Fruit fly (Drosophila melanogaster): ENCODE results near the gene Grip163.

Gene Grip163

DNA sequence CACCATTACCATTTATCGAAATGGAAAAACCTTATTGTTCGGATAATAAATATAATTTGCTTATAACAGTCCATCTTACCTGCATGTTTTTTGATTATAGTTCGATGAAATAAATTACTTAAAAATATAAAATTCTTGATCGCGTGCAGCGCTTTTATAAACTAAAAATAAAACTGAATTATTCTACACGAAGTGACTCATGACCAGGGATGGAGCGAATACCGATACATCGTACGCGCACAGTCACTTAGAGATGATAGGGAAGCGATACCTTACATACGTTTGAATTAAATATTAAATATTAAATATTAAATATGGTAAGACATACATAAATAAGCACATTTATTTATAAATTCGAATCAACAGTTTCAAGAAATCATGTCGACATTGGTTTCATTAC is 5.0 kb downstream of the Grip163 start, which contains the start of gene viaf (continued):
- TF ChIP-seq bowl (GFP tag; IDR thresholded peaks at IDR 0.05) = no peak
- peak; percentile 64 for TF ChIP-seq Hr3 (GFP tag; optimal IDR thresholded peaks at IDR 0.05)
- TF ChIP-seq Bteb2 (GFP tag; optimal IDR thresholded peaks at IDR 0.05) = no peak
- TF ChIP-seq CG7928 (GFP tag; optimal IDR thresholded peaks at IDR 0.05) = peak; percentile 95
- peak; percentile 30 for TF ChIP-seq CG14441 (GFP tag; IDR thresholded peaks at IDR 0.05)
- no peak for TF ChIP-seq onecut (GFP tag; IDR thresholded peaks at IDR 0.05)

DNA sequence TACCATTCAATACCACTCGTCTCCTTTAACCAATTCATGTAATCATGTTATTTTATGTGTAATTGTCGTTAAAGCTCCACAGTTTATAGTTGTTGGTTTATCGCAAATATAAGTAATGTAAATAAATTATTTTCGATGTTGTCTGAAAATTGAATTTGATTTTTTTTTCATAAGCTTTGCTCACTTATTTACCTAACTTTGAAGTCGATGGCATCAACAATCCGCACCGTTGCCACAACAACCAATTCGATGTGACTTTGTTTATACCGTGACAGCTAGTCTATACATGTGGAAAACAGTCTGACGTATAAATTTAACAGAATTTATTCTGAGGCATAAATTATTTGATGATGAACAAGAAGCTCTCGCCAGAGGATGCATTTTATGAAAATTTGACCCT is 7.5 kb downstream of the Grip163 start, which contains the start of gene CG6931:
TSS of gene CG6931 (plus strand) at position 301 of the 400 bp plus-strand sequence.
- TF ChIP-seq Adf1 (GFP tag; IDR thresholded peaks at IDR 0.05) (no peak), HLH54F (GFP tag; optimal IDR thresholded peaks at IDR 0.05) (no peak), bsh (GFP tag; optimal IDR thresholded peaks at IDR 0.05) (no peak), Spps (tag; optimal IDR thresholded peaks at IDR 0.05) (no peak), CG9609 (GFP tag; optimal IDR thresholded peaks at IDR 0.05) (no peak), CG13775 (GFP tag; optimal IDR thresholded peaks at IDR 0.05) (no peak), CG11093 (GFP tag; IDR thresholded peaks at IDR 0.05) (no peak)

DNA sequence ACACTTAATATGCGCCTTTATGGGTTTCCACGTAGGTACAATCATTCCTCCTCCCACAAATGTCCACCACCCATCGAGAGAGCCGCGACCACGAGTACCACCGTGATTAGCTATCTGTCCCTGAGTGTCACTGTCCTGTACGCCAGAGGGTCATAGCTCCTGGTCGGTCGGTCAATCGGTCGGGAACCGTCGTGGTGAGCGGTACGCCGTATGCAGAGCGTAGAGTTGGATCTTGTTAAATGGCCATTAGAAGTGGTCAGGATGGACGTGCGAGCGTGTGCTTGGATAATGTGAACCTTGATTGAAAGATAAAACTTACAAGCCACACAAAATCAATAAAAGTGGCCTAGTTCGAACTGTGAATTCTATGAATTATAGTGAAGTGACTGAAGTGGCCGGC is 13.3 kb downstream of the Grip163 start, which contains the start of gene CG6938:
TSS of gene CG6938 (plus strand) at position 301 of the 400 bp plus-strand sequence.
- TF ChIP-seq CG4404 (GFP tag; IDR thresholded peaks at IDR 0.05) (no peak), lov (optimal IDR thresholded peaks at IDR 0.05) (no peak), lov (GFP tag; IDR thresholded peaks at IDR 0.05) (no peak), fru (optimal IDR thresholded peaks at IDR 0.05) (no peak), CG13624 (GFP tag; optimal IDR thresholded peaks at IDR 0.05) (no peak), CG6272 (GFP tag; IDR thresholded peaks at IDR 0.05) (no peak), Ets65A (GFP tag) (peak; percentile 83), CG12744 (GFP tag; optimal IDR thresholded peaks at IDR 0.05) (no peak), CG14014 (GFP tag; IDR thresholded peaks at IDR 0.05) (no peak)

DNA sequence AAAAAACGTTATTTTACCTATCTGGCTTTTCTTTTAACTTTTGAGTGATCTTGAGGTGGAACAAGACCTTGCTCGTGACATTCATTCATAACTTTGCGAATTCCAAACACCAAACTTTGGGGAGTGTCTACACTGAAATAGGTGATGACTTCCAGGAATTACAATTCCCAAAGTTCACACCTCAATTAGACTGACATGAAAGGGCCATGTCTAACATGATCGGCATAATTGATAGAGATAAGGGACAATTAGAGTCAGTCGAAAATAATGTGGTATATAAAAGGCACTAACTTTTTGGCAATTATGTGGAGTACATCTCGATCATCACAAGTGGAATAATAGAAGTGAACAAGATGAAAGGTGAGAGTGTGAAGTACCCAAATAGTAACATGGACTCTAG is 22.1 kb downstream of the Grip163 start, which contains the start of gene CG43896:
TSS of gene CG43896 (plus strand) at position 301 of the 400 bp plus-strand sequence.
- no peak for TF ChIP-seq CG13775 (GFP tag; optimal IDR thresholded peaks at IDR 0.05)

DNA sequence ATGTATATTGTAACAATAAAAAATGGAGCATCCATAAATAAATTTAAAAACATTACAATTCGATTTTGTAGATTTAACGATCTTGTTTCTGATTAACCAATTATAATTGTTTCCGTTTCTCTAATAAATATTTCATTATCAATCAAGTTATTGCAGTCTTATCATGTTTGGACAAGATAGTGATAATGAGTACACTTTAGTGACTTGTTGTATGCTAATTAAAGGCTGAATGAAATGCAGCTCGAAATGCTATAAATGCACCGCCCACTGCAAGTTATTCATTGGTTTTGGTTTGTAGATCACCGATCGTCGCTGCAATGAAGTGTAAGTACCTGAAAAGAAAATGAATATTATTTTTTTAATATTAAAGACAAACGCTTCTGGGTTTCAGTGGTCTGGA is 23.3 kb downstream of the Grip163 start, which contains the start of gene CG14125:
TSS of gene CG14125 (plus strand) at position 301 of the 400 bp plus-strand sequence.
- TF ChIP-seq CG6689 (GFP tag; IDR thresholded peaks at IDR 0.05) (no peak), Hmr (GFP tag; optimal IDR thresholded peaks at IDR 0.05) (no peak)

DNA sequence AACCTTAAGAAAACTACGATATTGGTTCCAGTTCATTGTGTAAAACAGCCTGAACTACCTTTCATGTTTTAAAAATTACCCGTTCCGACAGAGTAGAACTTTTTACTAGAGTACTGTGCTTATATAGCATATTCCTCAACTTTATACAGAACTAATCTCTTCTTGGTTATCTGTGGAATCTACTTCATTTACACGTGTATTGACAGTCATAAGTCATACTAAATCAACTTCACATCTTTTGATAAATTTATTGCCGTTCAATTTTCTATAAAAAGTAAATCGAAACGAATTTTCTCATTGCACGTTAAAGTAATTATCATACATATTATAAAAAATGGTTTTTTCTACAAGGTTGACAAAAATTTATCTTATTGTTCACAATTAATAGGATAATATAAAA is 24.2 kb downstream of the Grip163 start, which contains the start of gene CG42397:
TSS of gene CG42397 (minus strand) at position 101 of the 400 bp plus-strand sequence.
- TF ChIP-seq Hmr (GFP tag; optimal IDR thresholded peaks at IDR 0.05) (no peak), D19B (GFP tag; optimal IDR thresholded peaks at IDR 0.05) (peak; percentile 39)

DNA sequence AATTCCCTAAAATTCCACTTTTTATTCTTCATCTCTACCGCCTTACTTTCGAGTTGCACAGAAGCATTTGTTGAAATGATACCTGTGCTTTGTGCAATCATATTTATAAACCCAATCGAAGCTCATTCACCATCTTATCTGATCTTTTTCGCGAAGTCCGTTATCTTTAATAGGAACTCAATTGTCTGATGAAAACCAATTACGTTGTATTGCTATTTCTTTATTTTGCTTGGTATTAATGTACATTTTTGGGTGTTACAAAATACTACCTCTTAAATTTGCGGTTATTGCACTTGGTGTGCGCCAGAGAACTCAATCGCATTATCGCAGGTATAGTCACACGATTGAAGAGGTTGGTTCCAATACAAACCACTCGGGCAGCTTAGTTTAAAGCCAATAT is 25.1 kb downstream of the Grip163 start, which contains the start of gene Muc68E:
TSS of gene Muc68E (minus strand) at position 101 of the 400 bp plus-strand sequence.
- no peak for TF ChIP-seq CG42726 (GFP tag; IDR thresholded peaks at IDR 0.05; ENCODE audit: partially characterized antibody)
- TF ChIP-seq Atf6 (GFP tag; IDR thresholded peaks at IDR 0.05) = no peak
- no peak for TF ChIP-seq Pdp1 (GFP tag; optimal IDR thresholded peaks at IDR 0.05)
- TF ChIP-seq CG11456 (GFP tag; IDR thresholded peaks at IDR 0.05) = no peak
- no peak for TF ChIP-seq mirr (GFP tag; optimal IDR thresholded peaks at IDR 0.05)
- TF ChIP-seq tap (tag; optimal IDR thresholded peaks at IDR 0.05) = no peak
- no peak for TF ChIP-seq CG12071 (GFP tag; optimal IDR thresholded peaks at IDR 0.05)
- no peak for TF ChIP-seq gce (GFP tag; IDR thresholded peaks at IDR 0.05)
